Fruit fly (Drosophila melanogaster): Measurements from ENCODE around the gene CG34164.

The CG34164 gene

dm6 chr2L:12053365-12053764 is 2.8 kb upstream of the CG34164 start:
- no peak for TF ChIP-seq Met (GFP tag; optimal IDR thresholded peaks at IDR 0.05)
- TF ChIP-seq Hr39 (GFP tag; optimal IDR thresholded peaks at IDR 0.05): no peak
- no peak for TF ChIP-seq svp (GFP tag)
- no peak for TF ChIP-seq CG10669 (GFP tag; optimal IDR thresholded peaks at IDR 0.05)
- TF ChIP-seq Ets21C (GFP tag; optimal IDR thresholded peaks at IDR 0.05): no peak
- no peak for TF ChIP-seq Eip78C (GFP tag)
- no peak for TF ChIP-seq lz (GFP tag; optimal IDR thresholded peaks at IDR 0.05)
- no peak for TF ChIP-seq CG11902 (GFP tag; optimal IDR thresholded peaks at IDR 0.05)

DNA sequence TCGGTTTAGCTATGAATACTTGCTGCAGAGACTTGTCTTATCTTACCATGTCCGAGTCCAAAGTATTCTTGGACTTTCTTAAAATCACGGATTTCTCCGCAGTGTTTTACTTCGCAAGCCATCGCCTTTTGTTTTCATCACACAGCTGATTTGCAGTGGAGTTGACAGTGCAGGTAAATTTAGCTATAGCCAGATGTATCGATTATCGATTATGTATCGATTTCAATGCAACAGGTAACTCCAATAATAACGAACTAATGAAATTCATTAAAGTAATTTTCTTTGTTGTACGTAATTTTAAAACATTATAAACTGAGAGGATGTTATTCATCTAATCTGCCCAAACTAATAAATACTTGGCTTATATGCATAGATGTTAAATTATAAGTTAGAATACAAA is 6.9 kb downstream of the CG34164 start, which contains the start of gene Rab3-GAP:
TSS of gene Rab3-GAP (minus strand) at position 150 of the 400 bp plus-strand sequence.
- peak; percentile 70 for TF ChIP-seq esn (GFP tag; optimal IDR thresholded peaks at IDR 0.05)
- peak; percentile 50; the same call in 1 of the 3 replicates for TF ChIP-seq eg (GFP tag; IDR thresholded peaks at IDR 0.05)
- TF ChIP-seq Eip78C (GFP tag): peak; percentile 73
- TF ChIP-seq lz (GFP tag; optimal IDR thresholded peaks at IDR 0.05): peak; percentile 35
- TF ChIP-seq Ets21C (GFP tag; optimal IDR thresholded peaks at IDR 0.05): peak; percentile 0
- no peak for TF ChIP-seq net (GFP tag; optimal IDR thresholded peaks at IDR 0.05)
- TF ChIP-seq CG6276 (GFP tag; optimal IDR thresholded peaks at IDR 0.05): no peak
- no peak; the same call in 2 of the 3 replicates for TF ChIP-seq CG6163 (GFP tag; IDR thresholded peaks at IDR 0.05)
- TF ChIP-seq CG8632 (GFP tag; optimal IDR thresholded peaks at IDR 0.05): no peak
- peak; percentile 22; the same call in 1 of the 3 replicates for TF ChIP-seq CG8119 (GFP tag; IDR thresholded peaks at IDR 0.05)
- TF ChIP-seq CG6854 (GFP tag; optimal IDR thresholded peaks at IDR 0.05): peak; percentile 40
- peak; percentile 15 for TF ChIP-seq CG3032 (tag; optimal IDR thresholded peaks at IDR 0.05)
- TF ChIP-seq CG31627 (GFP tag; optimal IDR thresholded peaks at IDR 0.05): peak; percentile 30
- peak; percentile 62 for TF ChIP-seq Sox14 (GFP tag; optimal IDR thresholded peaks at IDR 0.05)

- TF ChIP-seq dsx (GFP tag; optimal IDR thresholded peaks at IDR 0.05; ENCODE audit: poor library complexity, severe bottlenecking) (peak; percentile 91), CG31627 (GFP tag; optimal IDR thresholded peaks at IDR 0.05) (peak; percentile 36), Blimp-1 (GFP tag; optimal IDR thresholded peaks at IDR 0.05) (peak; percentile 97), Hr38 (GFP tag; optimal IDR thresholded peaks at IDR 0.05) (no peak), Hr4 (GFP tag; optimal IDR thresholded peaks at IDR 0.05) (peak; percentile 94), Ets21C (GFP tag; optimal IDR thresholded peaks at IDR 0.05) (peak; percentile 43), Eip93F (GFP tag; optimal IDR thresholded peaks at IDR 0.05) (peak; percentile 75), Smox (GFP tag; optimal IDR thresholded peaks at IDR 0.05) (peak; percentile 72), svp (GFP tag) (no peak), CG7368 (GFP tag; optimal IDR thresholded peaks at IDR 0.05) (peak; percentile 84), Sox14 (GFP tag; optimal IDR thresholded peaks at IDR 0.05) (peak; percentile 82), CG6808 (GFP tag; optimal IDR thresholded peaks at IDR 0.05) (peak; percentile 90), ss (GFP tag; optimal IDR thresholded peaks at IDR 0.05) (peak; percentile 91 to 92), CG4318 (GFP tag; optimal IDR thresholded peaks at IDR 0.05) (peak; percentile 99), Eip78C (GFP tag) (peak; percentile 97), CG9139 (GFP tag; optimal IDR thresholded peaks at IDR 0.05) (peak; percentile 85), Gug (GFP tag; IDR thresholded peaks at IDR 0.05) (peak; percentile 94), Met (GFP tag; optimal IDR thresholded peaks at IDR 0.05) (peak; percentile 74), lz (GFP tag; optimal IDR thresholded peaks at IDR 0.05) (peak; percentile 66), esn (GFP tag; optimal IDR thresholded peaks at IDR 0.05) (peak; percentile 87), CG11294 (GFP tag; IDR thresholded peaks at IDR 0.05) (peak; percentile 87), pdm3 (GFP tag; optimal IDR thresholded peaks at IDR 0.05) (peak; percentile 84), Eip75B (GFP tag; optimal IDR thresholded peaks at IDR 0.05) (peak; percentile 82), fkh (GFP tag; optimal IDR thresholded peaks at IDR 0.05) (no peak), vri (GFP tag; optimal IDR thresholded peaks at IDR 0.05) (peak; percentile 10), achi (GFP tag; optimal IDR thresholded peaks at IDR 0.05) (peak; percentile 95), CG6276 (GFP tag; optimal IDR thresholded peaks at IDR 0.05) (peak; percentile 97), fd85E (GFP tag; optimal IDR thresholded peaks at IDR 0.05) (peak; percentile 49), CG6854 (GFP tag; optimal IDR thresholded peaks at IDR 0.05) (peak; percentile 69), CG6792 (GFP tag; optimal IDR thresholded peaks at IDR 0.05) (peak; percentile 87), cyc (GFP tag; optimal IDR thresholded peaks at IDR 0.05) (peak; percentile 64), dac (GFP tag; optimal IDR thresholded peaks at IDR 0.05) (peak; percentile 98), CG15336 (GFP tag; IDR thresholded peaks at IDR 0.05) (peak; percentile 98), CG34406 (GFP tag; optimal IDR thresholded peaks at IDR 0.05) (peak; percentile 90), CG1621 (tag; optimal IDR thresholded peaks at IDR 0.05) (peak; percentile 67), CG3919 (GFP tag; optimal IDR thresholded peaks at IDR 0.05) (peak; percentile 93), CG3032 (tag; optimal IDR thresholded peaks at IDR 0.05) (peak; percentile 94), CG6163 (GFP tag; IDR thresholded peaks at IDR 0.05) (peak; percentile 91)
Observed at dm6 chr2L:12065683-12066386, 9.7 kb downstream of the CG34164 start.

Data from whole organism, prepupa.